Worm (Caenorhabditis elegans): Measurements from ENCODE around the gene R07E4.1.

DNA sequence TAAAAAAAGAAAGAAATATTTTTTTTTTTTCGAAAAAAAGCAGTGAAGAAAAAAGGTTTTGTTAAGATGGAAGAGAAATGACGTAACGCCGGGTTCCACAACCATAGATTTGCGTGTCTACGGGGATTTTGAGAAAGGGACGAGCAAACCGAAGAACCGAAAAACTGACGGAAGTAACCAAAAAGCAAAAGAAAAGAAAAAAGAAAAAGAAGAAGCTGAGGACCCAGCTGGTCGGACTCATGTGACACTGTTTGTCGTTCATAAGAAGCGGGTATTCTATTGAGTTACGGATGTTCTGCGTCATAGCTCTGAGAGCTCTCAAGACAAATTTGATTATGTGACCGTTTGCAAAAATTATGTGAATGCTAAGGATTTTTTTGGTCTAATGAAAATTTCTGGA lies 23.9 kb downstream of the R07E4.1 start:
- TF ChIP-seq ama-1 (optimal IDR thresholded peaks at IDR 0.05) (no peak), pha-4 (GFP tag; IDR thresholded peaks at IDR 0.05) (no peak), pha-4 (tag; optimal IDR thresholded peaks at IDR 0.05) (no peak)

Data from whole organism, L4 larva.